Worm (Caenorhabditis elegans) whole organism, dauer: Measurements from ENCODE around the gene lact-7.

Experiments
- unc-62 ChIP-seq: sonication (generic microtip); optimal IDR thresholded peaks from 2 replicates; lab custom pipeline; 2017; ENCODE audit warnings: missing biosample characterization, missing genetic modification reagents, missing genetic modification characterization

lact-7 gene

ce11 chrX:11758809-11759208 lies at the start of gene lact-7:
lact-7 (plus strand) TSS chrX:11759109.
- no peak for TF ChIP-seq unc-62 (GFP tag; lab: Kevin White, UChicago)

DNA sequence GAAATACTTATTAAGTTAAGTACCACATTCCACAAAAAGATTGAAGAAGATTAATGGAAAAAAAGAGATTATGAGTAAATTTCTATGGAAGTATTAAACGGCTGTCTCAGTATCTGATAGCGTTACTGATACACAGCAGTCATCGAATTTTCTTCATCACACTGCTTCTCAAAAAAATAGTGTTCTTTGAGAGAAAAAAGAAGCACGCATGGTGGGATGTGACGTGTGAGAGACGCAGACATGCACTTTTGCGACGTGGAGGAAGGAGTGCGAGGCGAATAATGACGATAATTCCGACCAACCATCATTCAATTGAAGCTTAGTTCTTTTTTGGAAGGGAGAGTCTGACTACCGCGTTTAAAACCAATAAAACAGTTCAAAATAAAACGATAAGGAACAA lies 48.7 kb upstream of the lact-7 start, which contains the start of gene C44C10.11:
Gene C44C10.11 (minus strand): TSS at position 115 of the 400 bp plus-strand sequence.
- TF ChIP-seq unc-62 (GFP tag; lab: Kevin White, UChicago): no peak

- TF ChIP-seq unc-62 (GFP tag; lab: Kevin White, UChicago): no peak
These were observed 47.4 kb upstream of the lact-7 start for ce11 chrX:11711437-11712080.

DNA sequence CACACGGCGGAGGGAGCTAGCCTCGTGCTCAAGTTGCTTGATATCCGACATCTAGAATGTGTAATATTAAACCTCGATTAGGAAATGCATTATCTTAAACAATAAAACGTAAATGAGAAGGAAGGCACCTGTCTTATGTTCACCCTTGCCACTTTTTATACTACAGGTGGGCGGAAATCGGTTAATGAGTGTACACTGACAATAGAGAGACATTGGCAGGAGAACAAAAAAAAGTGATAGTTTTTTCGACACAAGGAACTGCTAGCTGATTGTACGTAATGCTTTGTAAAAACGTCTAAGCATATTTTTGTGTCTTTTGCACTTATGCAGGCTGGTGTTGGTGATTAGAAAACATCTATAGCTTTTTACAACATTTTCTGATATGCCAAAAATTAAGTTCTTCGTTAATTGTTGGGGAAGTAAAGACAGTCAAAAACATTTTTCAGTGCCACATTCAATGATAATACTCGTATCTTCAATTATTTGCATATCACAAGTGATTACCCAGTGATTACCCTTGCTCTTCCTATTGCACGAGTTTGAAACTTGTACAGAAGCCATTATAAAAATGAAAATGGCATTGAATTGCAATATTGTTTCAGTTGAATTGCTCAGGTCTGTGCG lies 46.6 kb upstream of the lact-7 start, which contains the start of gene col-180:
Gene col-180 (minus strand): TSS at position 51 of the 624 bp plus-strand sequence.
- TF ChIP-seq unc-62 (GFP tag; lab: Kevin White, UChicago): no peak

DNA sequence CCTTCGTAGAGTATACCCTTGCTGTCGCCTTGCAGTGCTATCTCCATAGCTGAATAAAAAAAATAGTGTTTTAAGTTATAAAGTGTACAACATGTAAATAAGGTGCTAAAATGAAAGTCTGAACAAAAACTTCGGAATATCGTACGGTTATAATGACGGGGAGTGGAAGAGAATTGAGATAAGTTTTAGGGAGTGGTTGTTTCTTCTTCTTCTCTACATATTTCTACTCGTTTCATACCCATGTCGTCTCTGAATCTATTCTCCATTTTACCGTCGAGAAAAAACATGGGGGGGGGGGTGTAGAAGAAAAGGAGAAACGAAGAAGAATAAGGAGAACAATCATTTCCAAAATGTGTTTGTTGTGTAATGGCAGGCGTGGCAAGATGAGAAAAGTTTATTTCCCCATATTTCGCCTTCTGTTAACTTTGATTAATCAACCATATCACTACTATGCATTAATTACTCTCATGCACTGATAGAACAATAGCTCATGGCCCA lies 42.4 kb upstream of the lact-7 start, which contains the start of gene C44C10.9:
Gene C44C10.9 (minus strand): TSS at position 51 of the 498 bp plus-strand sequence.
- no peak for TF ChIP-seq unc-62 (GFP tag; lab: Kevin White, UChicago)

DNA sequence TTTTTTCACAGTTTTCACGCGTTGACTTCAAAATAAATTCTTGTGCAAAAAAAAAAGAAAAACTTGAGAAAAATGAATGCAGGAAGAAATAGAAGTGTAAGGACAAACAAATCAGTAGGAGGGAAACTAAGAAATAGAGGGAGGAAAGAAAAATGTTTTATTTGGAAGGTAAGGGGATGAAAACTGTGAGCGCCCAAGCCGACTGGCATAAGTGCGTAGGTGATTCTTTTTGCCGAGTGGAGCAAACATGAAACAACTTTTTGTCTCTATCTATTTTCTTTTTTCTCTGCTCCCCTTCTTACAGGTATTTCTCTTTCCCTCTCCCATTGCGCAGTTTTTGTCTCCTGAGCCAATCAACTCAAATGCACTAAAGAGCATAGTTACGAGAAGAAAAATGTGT lies 40.2 kb upstream of the lact-7 start:
- no peak for TF ChIP-seq unc-62 (GFP tag; lab: Kevin White, UChicago)

DNA sequence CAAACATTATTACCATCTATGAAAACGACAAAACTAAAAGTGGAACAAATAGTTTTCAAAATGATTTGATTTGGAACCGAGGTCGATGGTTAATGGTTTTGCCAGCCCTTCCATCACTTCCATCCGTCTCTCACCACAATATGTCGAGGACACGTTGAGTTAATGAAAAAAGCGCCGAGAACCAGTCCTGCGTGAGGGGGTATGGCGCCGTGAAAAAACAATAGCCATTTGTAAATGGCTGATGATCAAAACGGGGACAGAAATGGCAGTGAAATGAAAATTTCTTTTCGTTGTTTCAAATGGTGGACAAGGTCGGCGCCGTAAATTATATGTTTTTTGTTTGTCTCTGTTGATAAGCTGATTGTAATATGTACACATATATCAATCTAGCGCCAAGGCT lies 38.9 kb upstream of the lact-7 start:
- no peak for TF ChIP-seq unc-62 (GFP tag; lab: Kevin White, UChicago)

- no peak for TF ChIP-seq unc-62 (GFP tag; lab: Kevin White, UChicago)
These were observed 35.1 kb upstream of the lact-7 start, which contains the start of gene D1053.4 for ce11 chrX:11723781-11724201. D1053.4 (minus strand) TSS chrX:11723800.

- no peak for TF ChIP-seq unc-62 (GFP tag; lab: Kevin White, UChicago)
These were observed 33.3 kb upstream of the lact-7 start for ce11 chrX:11725646-11726045.

DNA sequence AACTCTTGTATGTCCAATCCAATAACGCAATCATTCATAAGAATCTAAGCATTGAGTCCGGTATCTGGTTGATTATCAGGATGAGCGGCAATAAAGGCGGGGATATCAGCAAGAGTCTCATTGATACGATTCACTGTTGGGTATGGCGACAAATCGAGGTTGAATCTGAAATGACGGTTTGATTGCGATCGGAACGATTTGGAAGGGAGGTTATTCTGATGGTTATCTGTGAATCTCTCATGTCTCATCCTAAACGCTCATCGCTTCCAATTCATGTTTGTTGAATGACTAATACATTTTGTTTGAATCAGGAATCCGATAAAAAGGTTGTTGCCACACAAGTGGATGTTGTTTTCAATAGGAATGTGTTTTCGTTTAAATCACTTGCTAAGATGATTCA lies 32.5 kb upstream of the lact-7 start:
- no peak for TF ChIP-seq unc-62 (GFP tag; lab: Kevin White, UChicago)

ce11 chrX:11727761-11728160 lies 31.1 kb upstream of the lact-7 start, which contains the start of the genes gst-42 and D1053.2:
gst-42 (minus strand) TSS chrX:11727936.
D1053.2 (plus strand) TSS chrX:11728151.
- no peak for TF ChIP-seq unc-62 (GFP tag; lab: Kevin White, UChicago)

DNA sequence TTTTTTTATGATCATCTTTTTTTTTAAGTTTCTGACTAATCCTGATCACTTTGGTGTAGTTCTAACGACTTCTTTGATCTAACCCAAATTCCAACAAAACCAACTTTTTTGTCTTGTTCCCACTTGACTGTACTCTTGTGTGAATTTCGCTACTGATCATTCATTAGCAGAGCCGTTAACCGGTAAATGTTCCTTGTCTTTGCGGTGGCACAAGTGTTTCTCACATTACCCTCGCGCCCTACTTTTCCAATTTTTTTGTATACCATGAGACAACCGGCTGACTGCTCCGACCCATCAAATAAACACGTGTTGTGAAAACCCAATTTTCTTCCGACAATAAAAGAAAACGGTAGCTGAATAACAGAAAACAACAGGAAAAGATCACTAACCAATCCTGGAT lies 26.2 kb upstream of the lact-7 start:
- TF ChIP-seq unc-62 (GFP tag; lab: Kevin White, UChicago): no peak

DNA sequence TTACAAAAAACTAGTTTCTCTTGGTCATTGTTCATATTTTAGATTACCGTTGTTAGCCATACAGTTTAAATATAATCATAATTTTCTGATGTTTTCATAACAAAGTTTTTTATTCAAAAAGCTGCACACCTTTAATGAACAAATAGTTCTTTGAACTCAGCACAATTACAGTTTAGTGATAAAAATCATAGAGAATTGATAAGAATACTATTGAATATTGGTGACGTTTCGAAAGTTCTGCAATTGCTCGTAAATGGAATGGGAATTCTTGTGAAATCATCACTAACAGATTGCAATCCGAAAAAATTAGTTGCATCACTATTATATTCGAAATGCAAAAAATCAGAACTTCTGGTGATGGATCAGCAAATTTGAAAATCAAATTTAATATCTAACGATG lies 24.8 kb upstream of the lact-7 start:
- no peak for TF ChIP-seq unc-62 (GFP tag; lab: Kevin White, UChicago)

DNA sequence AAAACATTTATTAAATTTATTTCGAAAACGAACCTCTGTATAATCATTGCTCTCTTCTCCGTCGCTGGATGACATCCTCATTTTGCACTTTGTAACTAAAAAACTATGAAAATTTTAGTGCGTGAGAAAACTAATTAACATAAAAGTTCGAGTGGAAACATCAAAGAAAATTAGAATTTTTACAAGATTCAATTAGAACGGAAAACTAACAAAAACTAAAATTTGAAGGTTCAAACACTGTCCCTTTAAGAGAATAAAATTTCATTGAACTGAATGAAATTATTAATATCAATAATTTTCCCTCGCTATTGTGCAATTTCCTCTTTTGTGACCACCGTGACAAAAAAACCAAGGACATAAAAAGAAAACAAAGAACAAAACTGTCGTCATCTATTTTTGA lies 21.9 kb upstream of the lact-7 start, which contains the start of gene D1053.3:
Gene D1053.3 (minus strand): TSS at position 101 of the 400 bp plus-strand sequence.
- TF ChIP-seq unc-62 (GFP tag; lab: Kevin White, UChicago): no peak

- no peak for TF ChIP-seq unc-62 (GFP tag; lab: Kevin White, UChicago)
These were observed 20.3 kb upstream of the lact-7 start, which contains the start of gene nspa-9 for ce11 chrX:11738602-11739100. nspa-9 (plus strand) TSS chrX:11739050.

ce11 chrX:11743723-11744122 lies 15.2 kb upstream of the lact-7 start:
- no peak for TF ChIP-seq unc-62 (GFP tag; lab: Kevin White, UChicago)
